Fruit fly (Drosophila melanogaster): ENCODE results near the gene Tpt.

The Tpt gene

DNA sequence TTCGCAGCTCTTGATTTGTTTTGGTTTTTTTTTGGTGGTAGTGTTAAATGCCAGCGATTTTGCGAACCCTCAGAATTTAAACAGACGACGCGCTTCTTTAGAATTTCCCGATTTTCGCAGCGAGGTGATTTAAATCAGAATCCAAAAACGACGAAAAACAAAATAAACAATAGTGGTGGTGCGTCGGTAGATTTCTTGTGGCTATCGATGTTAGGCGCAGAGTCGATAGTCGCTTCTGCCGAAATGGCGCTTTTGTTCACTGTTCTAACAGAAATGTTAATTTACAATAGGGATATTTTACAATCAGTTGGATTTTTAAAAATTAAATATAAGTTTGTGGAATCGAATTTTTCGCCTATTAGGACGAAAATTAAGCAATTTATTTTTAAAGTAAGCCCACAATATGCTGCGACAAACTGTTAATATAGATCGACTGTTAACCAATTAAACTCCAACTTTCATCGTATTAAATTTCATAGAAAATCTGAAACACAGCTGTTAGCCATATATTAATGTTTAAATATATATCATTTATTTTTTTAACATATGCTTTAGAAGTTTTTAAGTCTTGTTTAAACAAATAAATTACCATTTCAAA is 44.2 kb upstream of the Tpt start, which contains the start of gene CG6983 (continued):
- TF ChIP-seq nom (GFP tag; optimal IDR thresholded peaks at IDR 0.05) (no peak), crp (GFP tag; optimal IDR thresholded peaks at IDR 0.05) (no peak), CG7928 (GFP tag; optimal IDR thresholded peaks at IDR 0.05) (no peak), grau (tag; optimal IDR thresholded peaks at IDR 0.05) (no peak), peb (GFP tag; IDR thresholded peaks at IDR 0.05) (no peak), Doc2 (GFP tag; IDR thresholded peaks at IDR 0.05) (no peak), CG2129 (GFP tag; IDR thresholded peaks at IDR 0.05; ENCODE audit: partially characterized antibody) (peak; percentile 30; the same call in 1 of the 2 replicates), CG12236 (GFP tag; optimal IDR thresholded peaks at IDR 0.05) (no peak), CG34376 (GFP tag; optimal IDR thresholded peaks at IDR 0.05) (no peak), CG4424 (GFP tag; optimal IDR thresholded peaks at IDR 0.05) (no peak), CG16863 (GFP tag; optimal IDR thresholded peaks at IDR 0.05) (no peak), CG11398 (GFP tag; optimal IDR thresholded peaks at IDR 0.05) (no peak), sd (tag; optimal IDR thresholded peaks at IDR 0.05) (no peak), sim (GFP tag; IDR thresholded peaks at IDR 0.05) (no peak), CG1647 (GFP tag; optimal IDR thresholded peaks at IDR 0.05) (no peak), ato (GFP tag; IDR thresholded peaks at IDR 0.05; ENCODE audit: partially characterized antibody) (no peak; the same call in none of the 2 replicates), CG14710 (tag; optimal IDR thresholded peaks at IDR 0.05) (no peak), CG17612 (GFP tag; IDR thresholded peaks at IDR 0.05) (no peak), row (GFP tag; IDR thresholded peaks at IDR 0.05) (no peak), dpn (GFP tag; optimal IDR thresholded peaks at IDR 0.05) (peak in 1 of 2 experiments; percentile 0), CG4820 (GFP tag; optimal IDR thresholded peaks at IDR 0.05) (no peak), fu2 (GFP tag; optimal IDR thresholded peaks at IDR 0.05) (no peak), Opbp (GFP tag; IDR thresholded peaks at IDR 0.05; ENCODE audit: partially characterized antibody) (peak; percentile 88), sob (GFP tag; IDR thresholded peaks at IDR 0.05) (no peak), Jarid2 (GFP tag; optimal IDR thresholded peaks at IDR 0.05) (no peak), CG3163 (GFP tag; optimal IDR thresholded peaks at IDR 0.05) (no peak), Hr78 (GFP tag; optimal IDR thresholded peaks at IDR 0.05) (no peak), CG8388 (GFP tag; optimal IDR thresholded peaks at IDR 0.05) (no peak), gsb (GFP tag; IDR thresholded peaks at IDR 0.05) (no peak), Kr (GFP tag; optimal IDR thresholded peaks at IDR 0.05) (no peak), tup (GFP tag; optimal IDR thresholded peaks at IDR 0.05) (no peak), Myb (GFP tag; optimal IDR thresholded peaks at IDR 0.05) (peak; percentile 82), hbn (GFP tag; IDR thresholded peaks at IDR 0.05; ENCODE audit: partially characterized antibody) (peak; percentile 71), CG12391 (tag; optimal IDR thresholded peaks at IDR 0.05) (no peak), Stat92E (GFP tag; optimal IDR thresholded peaks at IDR 0.05) (no peak), nerfin-2 (GFP tag; IDR thresholded peaks at IDR 0.05; ENCODE audit: partially characterized antibody) (no peak), ems (GFP tag; optimal IDR thresholded peaks at IDR 0.05) (no peak), NC2β (GFP tag; optimal IDR thresholded peaks at IDR 0.05) (no peak), pb (GFP tag; optimal IDR thresholded peaks at IDR 0.05) (no peak), CG7357 (GFP tag; IDR thresholded peaks at IDR 0.05) (no peak), tna (GFP tag; IDR thresholded peaks at IDR 0.05; ENCODE audit: partially characterized antibody) (peak; percentile 61), CG31441 (GFP tag; IDR thresholded peaks at IDR 0.05) (peak; percentile 24; the same call in 1 of the 2 replicates), lilli (GFP tag; optimal IDR thresholded peaks at IDR 0.05) (no peak), slbo (GFP tag; IDR thresholded peaks at IDR 0.05) (peak; percentile 5; the same call in 1 of the 2 replicates), HmgZ (tag; optimal IDR thresholded peaks at IDR 0.05) (no peak), CG2712 (tag; optimal IDR thresholded peaks at IDR 0.05) (no peak), tgo (GFP tag; IDR thresholded peaks at IDR 0.05) (no peak), disco-r (GFP tag; optimal IDR thresholded peaks at IDR 0.05) (no peak), CG10267 (tag; optimal IDR thresholded peaks at IDR 0.05) (peak; percentile 32)

All from whole organism, embryonic.